Worm (Caenorhabditis elegans) whole organism, L3 larva: ENCODE measurements around the gene F43C11.4.
A peak's percentile ranks its signal among the peaks of the same experiment; 100 is the strongest.

ENCODE experiments used
- R02D3.7 ChIP-seq: fragments of 150-350 bp; optimal IDR thresholded peaks from 2 replicates; lab custom pipeline; 2014; ENCODE audit warnings: missing biosample characterization, missing genetic modification characterization
- ZK546.5 ChIP-seq: sonication (generic microtip); optimal IDR thresholded peaks from 2 replicates; lab custom pipeline; 2017; ENCODE audit warnings: missing biosample characterization, missing genetic modification characterization
- ceh-16 ChIP-seq: sonication (generic microtip); optimal IDR thresholded peaks from 2 replicates; lab custom pipeline; 2017; ENCODE audit warnings: missing biosample characterization, missing genetic modification characterization
- ceh-28 ChIP-seq: fragments of 150-350 bp; optimal IDR thresholded peaks from 2 replicates; lab custom pipeline; 2014; ENCODE audit warnings: missing biosample characterization, missing genetic modification reagents, missing genetic modification characterization
- ceh-9 ChIP-seq: sonication (generic microtip); optimal IDR thresholded peaks from 2 replicates; lab custom pipeline; 2018; ENCODE audit warnings: missing biosample characterization, missing genetic modification characterization
- daf-12 ChIP-seq: fragments of 150-350 bp; optimal IDR thresholded peaks from 2 replicates; lab custom pipeline; 2014; ENCODE audit warnings: missing biosample characterization, missing genetic modification reagents, missing genetic modification characterization
- egl-27 ChIP-seq: sonication (generic microtip); optimal IDR thresholded peaks from 4 replicates; lab custom pipeline; 2017; ENCODE audit warnings: missing biosample characterization, missing genetic modification reagents, missing genetic modification characterization
- egl-5 ChIP-seq: fragments of 150-350 bp; optimal IDR thresholded peaks from 2 replicates; lab custom pipeline; 2017; ENCODE audit warnings: missing biosample characterization, missing genetic modification reagents, missing genetic modification characterization, inconsistent platforms
- elt-2 ChIP-seq: sonication (generic microtip); optimal IDR thresholded peaks from 2 replicates; lab custom pipeline; 2016; ENCODE audit warnings: missing genetic modification reagents, mild to moderate bottlenecking, missing genetic modification characterization, missing compliant biosample characterization
- elt-3 ChIP-seq, 3 experiments: fragments of 150-350 bp in 1 of 3; sonication (generic microtip) in 2 of 3; optimal IDR thresholded peaks; 2 replicates in 2 of 3; 4 replicates in 1 of 3; lab custom pipeline; 2014 to 2017; ENCODE audit warnings: missing biosample characterization in 3 of 3, missing genetic modification characterization in 3 of 3
- eor-1 ChIP-seq, 2 experiments: fragments of 150-350 bp; optimal IDR thresholded peaks; 2 replicates each; lab custom pipeline; 2014 to 2018; ENCODE audit warnings: missing biosample characterization in 2 of 2, missing genetic modification characterization in 2 of 2
- fkh-10 ChIP-seq: sonication (generic microtip); optimal IDR thresholded peaks from 2 replicates; lab custom pipeline; 2017; ENCODE audit warnings: missing biosample characterization, missing genetic modification reagents, missing genetic modification characterization
- fkh-2 ChIP-seq: fragments of 150-350 bp; optimal IDR thresholded peaks from 2 replicates; lab custom pipeline; 2014; ENCODE audit warnings: missing biosample characterization, missing genetic modification reagents, missing genetic modification characterization
- fos-1 ChIP-seq: fragments of 150-350 bp; optimal IDR thresholded peaks from 2 replicates; lab custom pipeline; 2014; ENCODE audit warnings: missing biosample characterization, missing genetic modification characterization
- hmg-11 ChIP-seq: sonication (generic microtip); optimal IDR thresholded peaks from 2 replicates; lab custom pipeline; 2016; ENCODE audit warnings: missing genetic modification characterization, missing compliant biosample characterization
- jun-1 ChIP-seq: fragments of 150-350 bp; optimal IDR thresholded peaks from 2 replicates; lab custom pipeline; 2014; ENCODE audit warnings: missing biosample characterization, missing genetic modification reagents, missing genetic modification characterization
- lin-15B ChIP-seq: fragments of 150-350 bp; optimal IDR thresholded peaks from 2 replicates; lab custom pipeline; 2014; ENCODE audit warnings: missing biosample characterization, missing genetic modification characterization
- lin-39 ChIP-seq: fragments of 150-350 bp; optimal IDR thresholded peaks from 2 replicates; lab custom pipeline; 2018; ENCODE audit warnings: missing biosample characterization, missing genetic modification reagents, missing genetic modification characterization
- mdl-1 ChIP-seq: fragments of 150-350 bp; optimal IDR thresholded peaks from 2 replicates; lab custom pipeline; 2014; ENCODE audit warnings: missing biosample characterization, missing genetic modification characterization
- mml-1 ChIP-seq: fragments of 150-350 bp; sonication (generic microtip); optimal IDR thresholded peaks from 3 replicates; lab custom pipeline; 2014; ENCODE audit warnings: missing biosample characterization, missing genetic modification characterization
- nfya-1 ChIP-seq: sonication (generic microtip); optimal IDR thresholded peaks from 2 replicates; lab custom pipeline; 2017; ENCODE audit warnings: missing genetic modification characterization, mild to moderate bottlenecking, missing compliant biosample characterization, antibody characterized with exemption, moderate library complexity; ENCODE audit not compliant: insufficient read depth
- nhr-23 ChIP-seq: fragments of 150-350 bp; optimal IDR thresholded peaks from 2 replicates; lab custom pipeline; 2014; ENCODE audit warnings: missing biosample characterization, missing genetic modification reagents, missing genetic modification characterization
- nhr-237 ChIP-seq: fragments of 150-350 bp; optimal IDR thresholded peaks from 2 replicates; lab custom pipeline; 2014; ENCODE audit warnings: missing biosample characterization, missing genetic modification characterization
- nhr-28 ChIP-seq: fragments of 150-350 bp; optimal IDR thresholded peaks from 2 replicates; lab custom pipeline; 2014; ENCODE audit warnings: missing biosample characterization, missing genetic modification characterization
- nhr-43 ChIP-seq: sonication (generic microtip); optimal IDR thresholded peaks from 2 replicates; lab custom pipeline; 2016; ENCODE audit warnings: mild to moderate bottlenecking, missing genetic modification characterization, missing compliant biosample characterization; ENCODE audit not compliant: poor library complexity, severe bottlenecking
- nhr-67 ChIP-seq: fragments of 150-350 bp; optimal IDR thresholded peaks from 2 replicates; lab custom pipeline; 2014; ENCODE audit warnings: missing biosample characterization, missing genetic modification characterization
- nhr-77 ChIP-seq: fragments of 150-350 bp; optimal IDR thresholded peaks from 2 replicates; lab custom pipeline; 2014; ENCODE audit warnings: missing biosample characterization, missing genetic modification characterization
- pha-4 ChIP-seq: fragments of 150-350 bp; optimal IDR thresholded peaks from 2 replicates; lab custom pipeline; 2014; ENCODE audit warnings: missing biosample characterization, missing genetic modification reagents, missing genetic modification characterization
- pqm-1 ChIP-seq: fragments of 150-350 bp; optimal IDR thresholded peaks from 2 replicates; lab custom pipeline; 2017; ENCODE audit warnings: missing biosample characterization, missing genetic modification characterization, inconsistent platforms
- skn-1 ChIP-seq: fragments of 150-350 bp; optimal IDR thresholded peaks from 2 replicates; lab custom pipeline; 2014; ENCODE audit warnings: missing biosample characterization, missing genetic modification characterization
- snpc-4 ChIP-seq: fragments of 150-350 bp; optimal IDR thresholded peaks from 2 replicates; lab custom pipeline; 2014; ENCODE audit warnings: missing biosample characterization, missing genetic modification characterization
- unc-39 ChIP-seq: sonication (generic microtip); optimal IDR thresholded peaks from 4 replicates; lab custom pipeline; 2017; ENCODE audit warnings: missing biosample characterization, missing genetic modification characterization
- unc-62 ChIP-seq: fragments of 150-350 bp; sonication (generic microtip); optimal IDR thresholded peaks from 4 replicates; lab custom pipeline; 2014; ENCODE audit warnings: missing biosample characterization, missing genetic modification reagents, missing genetic modification characterization
- zag-1 ChIP-seq: fragments of 150-350 bp; optimal IDR thresholded peaks from 2 replicates; lab custom pipeline; 2014; ENCODE audit warnings: missing biosample characterization, missing genetic modification characterization
- ztf-11 ChIP-seq: fragments of 150-350 bp; optimal IDR thresholded peaks from 2 replicates; lab custom pipeline; 2014; ENCODE audit warnings: missing biosample characterization, missing genetic modification characterization
- ztf-4 ChIP-seq: fragments of 150-350 bp; optimal IDR thresholded peaks from 2 replicates; lab custom pipeline; 2014; ENCODE audit warnings: missing biosample characterization, missing genetic modification characterization

Gene F43C11.4

ce11 chrII:2336177-2336576, 10.6 kb upstream of the F43C11.4 start:
- TF ChIP-seq fkh-2 (tag; lab: Kevin White, UChicago), result no peak
- no peak for TF ChIP-seq skn-1 (tag; lab: Kevin White, UChicago)
- no peak for TF ChIP-seq lin-15B
- no peak for TF ChIP-seq ceh-28 (tag; lab: Kevin White, UChicago)
- no peak for TF ChIP-seq elt-3 (tag; optimal IDR thresholded peaks at IDR 0.05; lab: Kevin White, UChicago)
- TF ChIP-seq nhr-237 (tag; lab: Kevin White, UChicago), result no peak
- TF ChIP-seq unc-39 (tag; lab: Kevin White, UChicago), result no peak
- TF ChIP-seq mdl-1 (tag; lab: Kevin White, UChicago), result no peak
- no peak for TF ChIP-seq jun-1
- TF ChIP-seq pqm-1 (tag; lab: Kevin White, UChicago), result no peak

ce11 chrII:2340974-2341373, 5.8 kb upstream of the F43C11.4 start:
- TF ChIP-seq nfya-1 (tag; lab: Kevin White, UChicago) (peak; percentile 14), elt-2 (tag; lab: Kevin White, UChicago) (peak; percentile 5), hmg-11 (tag; lab: Kevin White, UChicago) (peak; percentile 42), ceh-16 (tag; lab: Kevin White, UChicago) (peak; percentile 16), pqm-1 (tag; lab: Kevin White, UChicago) (no peak), nhr-23 (tag; lab: Kevin White, UChicago) (no peak)

- no peak for TF ChIP-seq snpc-4 (tag; lab: Kevin White, UChicago)
- no peak for TF ChIP-seq ztf-4 (tag; lab: Kevin White, UChicago)
- no peak for TF ChIP-seq R02D3.7 (tag; lab: Kevin White, UChicago)
- TF ChIP-seq skn-1 (tag; lab: Kevin White, UChicago), result no peak
- TF ChIP-seq egl-5 (tag; lab: Kevin White, UChicago), result no peak
- no peak for TF ChIP-seq nfya-1 (tag; lab: Kevin White, UChicago)
- TF ChIP-seq daf-12, result no peak
- TF ChIP-seq nhr-77, result no peak
- TF ChIP-seq zag-1 (tag; lab: Kevin White, UChicago), result no peak
- TF ChIP-seq nhr-28 (tag; lab: Kevin White, UChicago), result no peak
- no peak for TF ChIP-seq mml-1 (tag; lab: Kevin White, UChicago)
These were observed 5.3 kb upstream of the F43C11.4 start, which contains the start of gene enri-1 for ce11 chrII:2341515-2341914. Gene enri-1 (minus strand): TSS chrII:2341615.

ce11 chrII:2342004-2342479, 4.7 kb upstream of the F43C11.4 start, which contains the start of gene F43C11.6:
Gene F43C11.6 (plus strand): TSS chrII:2342429.
- peak; percentile 59 for TF ChIP-seq pha-4 (tag; lab: Kevin White, UChicago)
- TF ChIP-seq unc-62, result no peak
- TF ChIP-seq R02D3.7 (tag; lab: Kevin White, UChicago), result peak; percentile 87
- TF ChIP-seq zag-1 (tag; lab: Kevin White, UChicago), result no peak
- no peak for TF ChIP-seq ceh-16 (tag; lab: Kevin White, UChicago)
- no peak for TF ChIP-seq skn-1 (tag; lab: Kevin White, UChicago)
- TF ChIP-seq nhr-67 (tag; lab: Kevin White, UChicago), result no peak
- no peak for TF ChIP-seq ZK546.5 (tag; lab: Kevin White, UChicago)
- TF ChIP-seq nfya-1 (tag; lab: Kevin White, UChicago), result peak; percentile 51
- TF ChIP-seq nhr-237 (tag; lab: Kevin White, UChicago), result no peak
- no peak for TF ChIP-seq eor-1 (tag; optimal IDR thresholded peaks at IDR 0.05; lab: Kevin White, UChicago)
- TF ChIP-seq nhr-28 (tag; lab: Kevin White, UChicago), result no peak
- TF ChIP-seq ceh-9, result no peak
- TF ChIP-seq egl-27, result no peak
- TF ChIP-seq daf-12, result no peak
- peak; percentile 9 for TF ChIP-seq nhr-23 (tag; lab: Kevin White, UChicago)
- TF ChIP-seq egl-5 (tag; lab: Kevin White, UChicago), result peak; percentile 21
- TF ChIP-seq fkh-10 (GFP tag; lab: Kevin White, UChicago), result no peak
- no peak for TF ChIP-seq mml-1 (tag; lab: Kevin White, UChicago)
- TF ChIP-seq fos-1, result no peak
- TF ChIP-seq ztf-11 (tag; lab: Kevin White, UChicago), result no peak
- no peak for TF ChIP-seq pqm-1 (tag; lab: Kevin White, UChicago)
- TF ChIP-seq elt-2 (tag; lab: Kevin White, UChicago), result peak; percentile 21
- no peak for TF ChIP-seq unc-39 (tag; lab: Kevin White, UChicago)
- no peak for TF ChIP-seq nhr-43 (tag; lab: Kevin White, UChicago)
- peak; percentile 37 for TF ChIP-seq lin-39
- peak; percentile 63 for TF ChIP-seq lin-15B
